Worm (Caenorhabditis elegans) whole organism, mixed stage, embryonic: ENCODE results near the gene T05B4.12.

ENCODE experiments used
- M03D4.4 ChIP-seq: sonication (generic microtip); optimal IDR thresholded peaks from 2 replicates; lab custom pipeline; 2017; ENCODE audit warnings: mild to moderate bottlenecking, missing genetic modification characterization, missing compliant biosample characterization
- bed-3 ChIP-seq: fragments of 200-800 bp; sonication (Bioruptor generic); optimal IDR thresholded peaks from 3 replicates; lab custom pipeline; 2018; ENCODE audit warnings: mild to moderate bottlenecking, missing genetic modification characterization, moderate library complexity, missing compliant biosample characterization
- blmp-1 ChIP-seq: fragments of 150-350 bp; optimal IDR thresholded peaks from 2 replicates; lab custom pipeline; 2014; ENCODE audit warnings: missing biosample characterization, missing genetic modification characterization
- ceh-39 ChIP-seq: fragments of 150-350 bp; optimal IDR thresholded peaks from 2 replicates; lab custom pipeline; 2014; ENCODE audit warnings: missing biosample characterization, missing genetic modification characterization
- ceh-43 ChIP-seq: fragments of 200-800 bp; sonication (Bioruptor generic); optimal IDR thresholded peaks from 2 replicates; lab custom pipeline; 2018; ENCODE audit warnings: mild to moderate bottlenecking, missing genetic modification characterization, moderate library complexity, missing compliant biosample characterization
- ceh-83 ChIP-seq: fragments of 200-800 bp; sonication (Bioruptor generic); optimal IDR thresholded peaks from 2 replicates; lab custom pipeline; 2018; ENCODE audit warnings: mild to moderate bottlenecking, missing genetic modification characterization, missing compliant biosample characterization
- ces-1 ChIP-seq: fragments of 150-350 bp; optimal IDR thresholded peaks from 2 replicates; lab custom pipeline; 2014; ENCODE audit warnings: missing biosample characterization, missing genetic modification reagents, missing genetic modification characterization
- drap-1 ChIP-seq: fragments of 200-800 bp; sonication (Bioruptor generic); optimal IDR thresholded peaks from 3 replicates; lab custom pipeline; 2018; ENCODE audit warnings: mild to moderate bottlenecking, missing genetic modification characterization, missing compliant biosample characterization
- elt-3 ChIP-seq: fragments of 150-350 bp; optimal IDR thresholded peaks from 2 replicates; lab custom pipeline; 2014; ENCODE audit warnings: missing biosample characterization, missing genetic modification characterization
- flh-1 ChIP-seq: fragments of 200-800 bp; sonication (Bioruptor generic); optimal IDR thresholded peaks from 2 replicates; lab custom pipeline; 2018; ENCODE audit warnings: mild to moderate bottlenecking, missing genetic modification characterization, moderate library complexity, missing compliant biosample characterization
- ham-2 ChIP-seq: fragments of 200-800 bp; sonication (Bioruptor generic); optimal IDR thresholded peaks from 2 replicates; lab custom pipeline; 2018; ENCODE audit warnings: mild to moderate bottlenecking, missing genetic modification characterization, missing compliant biosample characterization
- hlh-1 ChIP-seq: fragments of 150-350 bp; optimal IDR thresholded peaks from 2 replicates; lab custom pipeline; 2014; ENCODE audit warnings: missing biosample characterization, missing genetic modification reagents, missing genetic modification characterization
- lin-13 ChIP-seq: fragments of 150-350 bp; optimal IDR thresholded peaks from 2 replicates; lab custom pipeline; 2014; ENCODE audit warnings: missing biosample characterization, missing genetic modification characterization
- lsy-2 ChIP-seq: fragments of 150-350 bp; optimal IDR thresholded peaks from 2 replicates; lab custom pipeline; 2014; ENCODE audit warnings: missing biosample characterization, missing genetic modification characterization
- mep-1 ChIP-seq: fragments of 150-350 bp; optimal IDR thresholded peaks from 2 replicates; lab custom pipeline; 2017; ENCODE audit warnings: missing biosample characterization, missing genetic modification reagents, missing genetic modification characterization, inconsistent platforms
- mls-2 ChIP-seq: sonication (generic microtip); optimal IDR thresholded peaks from 2 replicates; lab custom pipeline; 2016; ENCODE audit warnings: mild to moderate bottlenecking, missing genetic modification characterization, moderate library complexity, missing compliant biosample characterization
- nhr-12 ChIP-seq: fragments of 150-350 bp; optimal IDR thresholded peaks from 2 replicates; lab custom pipeline; 2014; ENCODE audit warnings: missing biosample characterization, missing genetic modification characterization
- nhr-28 ChIP-seq: fragments of 150-350 bp; optimal IDR thresholded peaks from 2 replicates; lab custom pipeline; 2014; ENCODE audit warnings: missing biosample characterization, missing genetic modification characterization
- nhr-76 ChIP-seq: sonication (generic microtip); optimal IDR thresholded peaks from 2 replicates; lab custom pipeline; 2017; ENCODE audit warnings: missing biosample characterization, missing genetic modification characterization
- pha-4 ChIP-seq: fragments of 150-350 bp; optimal IDR thresholded peaks from 2 replicates; lab custom pipeline; 2018; ENCODE audit warnings: missing biosample characterization, missing genetic modification reagents, missing genetic modification characterization
- sem-2 ChIP-seq: fragments of 200-800 bp; sonication (Bioruptor generic); optimal IDR thresholded peaks from 2 replicates; lab custom pipeline; 2018; ENCODE audit warnings: mild to moderate bottlenecking, missing genetic modification characterization, missing compliant biosample characterization
- snpc-4 ChIP-seq: fragments of 150-350 bp; optimal IDR thresholded peaks from 2 replicates; lab custom pipeline; 2014; ENCODE audit warnings: missing biosample characterization, missing genetic modification characterization
- sptf-1 ChIP-seq: sonication (generic microtip); optimal IDR thresholded peaks from 2 replicates; lab custom pipeline; 2017; ENCODE audit warnings: mild to moderate bottlenecking, missing genetic modification characterization, moderate library complexity, missing compliant biosample characterization
- tbx-8 ChIP-seq: fragments of 200-800 bp; sonication (Bioruptor generic); optimal IDR thresholded peaks from 2 replicates; lab custom pipeline; 2018; ENCODE audit warnings: mild to moderate bottlenecking, missing genetic modification characterization, moderate library complexity, missing compliant biosample characterization
- unc-120 ChIP-seq: sonication (generic microtip); optimal IDR thresholded peaks from 2 replicates; lab custom pipeline; 2017; ENCODE audit warnings: missing genetic modification characterization, missing compliant biosample characterization; ENCODE audit not compliant: poor library complexity, severe bottlenecking
- unc-62 ChIP-seq: fragments of 150-350 bp; optimal IDR thresholded peaks from 2 replicates; lab custom pipeline; 2014; ENCODE audit warnings: missing biosample characterization, missing genetic modification reagents, missing genetic modification characterization
- zip-8 ChIP-seq: fragments of 150-350 bp; optimal IDR thresholded peaks from 2 replicates; lab custom pipeline; 2014; ENCODE audit warnings: missing biosample characterization, missing genetic modification characterization
- ztf-11 ChIP-seq: fragments of 150-350 bp; optimal IDR thresholded peaks from 2 replicates; lab custom pipeline; 2014; ENCODE audit warnings: missing biosample characterization, missing genetic modification characterization

Gene T05B4.12

ce11 chrV:4125552-4126084 is at the start of gene T05B4.12:
Gene T05B4.12, minus strand, starts transcription at chrV:4126034.
- no peak for TF ChIP-seq hlh-1 (tag; lab: Kevin White, UChicago)
- TF ChIP-seq lsy-2 (tag; lab: Kevin White, UChicago): no peak
- TF ChIP-seq ceh-83 (GFP tag; lab: Kevin White, UChicago): no peak
- TF ChIP-seq sptf-1 (tag; lab: Kevin White, UChicago): no peak
- no peak for TF ChIP-seq mls-2 (tag; lab: Kevin White, UChicago)
- no peak for TF ChIP-seq zip-8 (tag; lab: Kevin White, UChicago)
- no peak for TF ChIP-seq ceh-43 (GFP tag; lab: Kevin White, UChicago)
- no peak for TF ChIP-seq tbx-8 (GFP tag; lab: Kevin White, UChicago)

- no peak for TF ChIP-seq M03D4.4 (tag; lab: Kevin White, UChicago)
- TF ChIP-seq zip-8 (tag; lab: Kevin White, UChicago): no peak
- no peak for TF ChIP-seq nhr-12 (tag; lab: Kevin White, UChicago)
- TF ChIP-seq bed-3 (GFP tag; lab: Kevin White, UChicago): no peak
- no peak for TF ChIP-seq lin-13 (tag; lab: Kevin White, UChicago)
- no peak for TF ChIP-seq sptf-1 (tag; lab: Kevin White, UChicago)
- TF ChIP-seq flh-1 (GFP tag; lab: Kevin White, UChicago): no peak
- TF ChIP-seq drap-1 (GFP tag; lab: Kevin White, UChicago): no peak
- no peak for TF ChIP-seq elt-3 (tag; lab: Kevin White, UChicago)
- no peak for TF ChIP-seq ceh-83 (GFP tag; lab: Kevin White, UChicago)
- TF ChIP-seq sem-2: no peak
Observed at ce11 chrV:4175624-4176023, 49.8 kb upstream of the T05B4.12 start, which contains the start of the genes coh-4 and pid-5. Gene coh-4, minus strand, starts transcription at chrV:4175640. Gene pid-5, plus strand, starts transcription at chrV:4175882.

- TF ChIP-seq ces-1 (GFP tag; lab: Kevin White, UChicago) (no peak), zip-8 (tag; lab: Kevin White, UChicago) (peak; percentile 21)
Observed at ce11 chrV:4170138-4170537, 44.3 kb upstream of the T05B4.12 start, which contains the start of gene Y45G5AM.7. Gene Y45G5AM.7, minus strand, starts transcription at chrV:4170238.

DNA sequence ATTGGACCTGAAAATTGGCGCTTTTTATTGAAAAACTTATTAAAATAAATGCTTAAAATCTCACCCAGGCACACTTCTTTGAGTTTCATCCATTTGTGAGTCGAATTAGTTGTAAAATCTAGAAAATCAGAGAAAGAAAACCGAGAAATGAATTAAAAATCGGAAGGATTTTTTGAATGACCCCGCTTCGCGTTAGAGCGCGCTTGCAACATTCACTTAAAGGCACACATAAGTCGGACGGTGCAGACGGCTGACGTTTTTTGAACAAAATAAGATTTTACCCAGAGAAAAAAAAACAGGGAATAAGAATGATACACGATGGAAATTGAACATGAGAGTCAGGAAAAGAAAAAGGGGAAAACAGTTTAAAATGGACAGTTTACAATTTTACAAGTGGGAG is 43.8 kb upstream of the T05B4.12 start:
- TF ChIP-seq lin-13 (tag; lab: Kevin White, UChicago) (no peak), nhr-28 (tag; lab: Kevin White, UChicago) (no peak), nhr-12 (tag; lab: Kevin White, UChicago) (no peak), nhr-76 (tag; lab: Kevin White, UChicago) (no peak), ces-1 (GFP tag; lab: Kevin White, UChicago) (peak; percentile 7), ceh-39 (tag; lab: Kevin White, UChicago) (peak; percentile 19), mep-1 (tag; lab: Kevin White, UChicago) (peak; percentile 41), unc-120 (tag; lab: Kevin White, UChicago) (no peak)

- TF ChIP-seq unc-120 (tag; lab: Kevin White, UChicago): no peak
- TF ChIP-seq, all 35 proteins: peak for 0
Observed at ce11 chrV:4168045-4168444, 42.2 kb upstream of the T05B4.12 start.

- TF ChIP-seq nhr-12 (tag; lab: Kevin White, UChicago) (no peak), ceh-39 (tag; lab: Kevin White, UChicago) (no peak), lsy-2 (tag; lab: Kevin White, UChicago) (no peak), pha-4 (tag; lab: Kevin White, UChicago) (no peak), zip-8 (tag; lab: Kevin White, UChicago) (no peak), ztf-11 (tag; lab: Kevin White, UChicago) (no peak), tbx-8 (GFP tag; lab: Kevin White, UChicago) (no peak), ham-2 (GFP tag; lab: Kevin White, UChicago) (no peak), unc-62 (GFP tag; lab: Kevin White, UChicago) (no peak), sem-2 (no peak), nhr-28 (tag; lab: Kevin White, UChicago) (no peak), hlh-1 (tag; lab: Kevin White, UChicago) (no peak), ceh-83 (GFP tag; lab: Kevin White, UChicago) (no peak), sptf-1 (tag; lab: Kevin White, UChicago) (no peak), M03D4.4 (tag; lab: Kevin White, UChicago) (no peak), blmp-1 (tag; lab: Kevin White, UChicago) (no peak), mep-1 (tag; lab: Kevin White, UChicago) (no peak), snpc-4 (tag; lab: Kevin White, UChicago) (no peak)
Observed at ce11 chrV:4164504-4164959, 38.7 kb upstream of the T05B4.12 start, which contains the start of gene Y45G5AM.3. Gene Y45G5AM.3, plus strand, starts transcription at chrV:4164554.
